Worm (Caenorhabditis elegans) whole organism, mixed stage, embryonic: Measurements from ENCODE around the gene R02C2.7.

Source experiments
- blmp-1 ChIP-seq: fragments of 150-350 bp; optimal IDR thresholded peaks from 2 replicates; lab custom pipeline; 2014; ENCODE audit warnings: missing biosample characterization, missing genetic modification characterization
- ceh-43 ChIP-seq: fragments of 200-800 bp; sonication (Bioruptor generic); optimal IDR thresholded peaks from 2 replicates; lab custom pipeline; 2018; ENCODE audit warnings: mild to moderate bottlenecking, missing genetic modification characterization, moderate library complexity, missing compliant biosample characterization
- cnd-1 ChIP-seq: fragments of 200-800 bp; sonication (Bioruptor generic); optimal IDR thresholded peaks from 2 replicates; lab custom pipeline; 2018; ENCODE audit warnings: mild to moderate bottlenecking, missing genetic modification characterization, missing compliant biosample characterization
- elt-1 ChIP-seq: sonication (generic microtip); optimal IDR thresholded peaks from 2 replicates; lab custom pipeline; 2017; ENCODE audit warnings: missing genetic modification characterization, mild to moderate bottlenecking, missing compliant biosample characterization, antibody characterized with exemption, moderate library complexity, borderline replicate concordance; ENCODE audit not compliant: insufficient read depth
- elt-3 ChIP-seq: fragments of 150-350 bp; optimal IDR thresholded peaks from 2 replicates; lab custom pipeline; 2014; ENCODE audit warnings: missing biosample characterization, missing genetic modification characterization
- flh-1 ChIP-seq: fragments of 200-800 bp; sonication (Bioruptor generic); optimal IDR thresholded peaks from 2 replicates; lab custom pipeline; 2018; ENCODE audit warnings: mild to moderate bottlenecking, missing genetic modification characterization, moderate library complexity, missing compliant biosample characterization
- lsy-2 ChIP-seq: fragments of 150-350 bp; optimal IDR thresholded peaks from 2 replicates; lab custom pipeline; 2014; ENCODE audit warnings: missing biosample characterization, missing genetic modification characterization
- mab-5 ChIP-seq: fragments of 150-350 bp; optimal IDR thresholded peaks from 2 replicates; lab custom pipeline; 2014; ENCODE audit warnings: missing biosample characterization, missing genetic modification characterization
- nhr-12 ChIP-seq: fragments of 150-350 bp; optimal IDR thresholded peaks from 2 replicates; lab custom pipeline; 2014; ENCODE audit warnings: missing biosample characterization, missing genetic modification characterization
- nhr-237 ChIP-seq: fragments of 150-350 bp; optimal IDR thresholded peaks from 2 replicates; lab custom pipeline; 2014; ENCODE audit warnings: missing biosample characterization, missing genetic modification characterization
- nhr-28 ChIP-seq: fragments of 150-350 bp; optimal IDR thresholded peaks from 2 replicates; lab custom pipeline; 2014; ENCODE audit warnings: missing biosample characterization, missing genetic modification characterization
- unc-39 ChIP-seq: fragments of 150-350 bp; optimal IDR thresholded peaks from 2 replicates; lab custom pipeline; 2014; ENCODE audit warnings: missing biosample characterization, missing genetic modification characterization
- unc-62 ChIP-seq: fragments of 150-350 bp; optimal IDR thresholded peaks from 2 replicates; lab custom pipeline; 2014; ENCODE audit warnings: missing biosample characterization, missing genetic modification reagents, missing genetic modification characterization
- ztf-11 ChIP-seq: fragments of 150-350 bp; optimal IDR thresholded peaks from 2 replicates; lab custom pipeline; 2014; ENCODE audit warnings: missing biosample characterization, missing genetic modification characterization

ce11 chrV:219632-220031, 22.8 kb downstream of the R02C2.7 start, which contains the start of gene srh-80:
- no peak for TF ChIP-seq flh-1
- no peak for TF ChIP-seq nhr-28
- no peak for TF ChIP-seq ceh-43 (GFP tag; lab: Kevin White, UChicago)
- no peak for TF ChIP-seq ztf-11 (tag; lab: Kevin White, UChicago)
- no peak for TF ChIP-seq nhr-12 (tag; lab: Kevin White, UChicago)
- TF ChIP-seq unc-62, result no peak
- TF ChIP-seq mab-5 (tag; lab: Kevin White, UChicago), result no peak
- no peak for TF ChIP-seq cnd-1 (tag; lab: Kevin White, UChicago)
- no peak for TF ChIP-seq elt-1
- no peak for TF ChIP-seq elt-3 (tag; lab: Kevin White, UChicago)
- no peak for TF ChIP-seq nhr-237 (tag; lab: Kevin White, UChicago)
- TF ChIP-seq lsy-2 (tag; lab: Kevin White, UChicago), result no peak
- no peak for TF ChIP-seq unc-39 (tag; lab: Kevin White, UChicago)
- no peak for TF ChIP-seq blmp-1 (tag; lab: Kevin White, UChicago)
